Worm (Caenorhabditis elegans): ENCODE data around the gene Y22D7AL.11.

DNA sequence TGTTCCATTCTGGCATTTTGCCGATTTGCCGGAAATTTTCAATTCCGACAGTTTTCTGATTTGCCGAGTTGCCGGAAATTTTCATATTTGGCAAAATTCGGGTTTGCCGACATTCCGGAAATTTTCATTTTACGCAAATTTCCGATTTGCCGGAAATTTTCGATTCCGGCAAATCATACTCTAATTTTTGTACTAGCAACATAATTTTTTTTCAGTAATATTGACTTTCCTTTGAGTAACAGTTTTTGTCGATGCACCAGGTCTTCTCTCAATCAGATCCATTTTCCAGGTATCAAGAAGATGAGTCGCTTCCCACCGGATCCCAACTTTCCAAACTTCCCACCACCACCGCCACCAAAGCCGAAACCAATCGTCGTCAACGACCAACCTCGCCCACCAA lies 7.0 kb upstream of the Y22D7AL.11 start, which contains the start of gene Y22D7AL.3:
- TF ChIP-seq him-1 (tag; optimal IDR thresholded peaks at IDR 0.05): no peak
- no peak for TF ChIP-seq W03F9.2 (tag; optimal IDR thresholded peaks at IDR 0.05)
- no peak for TF ChIP-seq dao-5 (tag; optimal IDR thresholded peaks at IDR 0.05)
